Worm (Caenorhabditis elegans): ENCODE results near the gene srr-1.

DNA sequence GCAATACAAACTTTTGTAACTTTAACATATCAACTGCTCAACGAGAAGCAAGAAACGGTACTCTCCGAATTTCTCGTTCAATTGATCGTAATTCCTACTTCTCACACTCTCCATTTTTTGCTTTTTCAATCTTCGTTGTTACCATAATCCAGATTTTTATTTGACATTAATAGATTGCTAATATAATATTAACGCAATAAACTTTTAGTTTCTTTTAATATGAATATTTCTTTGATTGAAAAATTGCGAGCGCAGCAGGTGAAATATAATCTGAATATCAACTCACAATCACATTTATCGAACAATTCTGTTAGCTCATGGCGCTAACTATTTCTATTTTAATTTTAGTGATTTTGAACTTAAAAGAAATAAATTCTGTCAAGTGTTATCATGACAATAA, 38.8 kb upstream of the srr-1 start, which contains the start of gene lurp-4:
- TF ChIP-seq mec-3 (tag; optimal IDR thresholded peaks at IDR 0.05; ENCODE audit: borderline replicate concordance) (no peak), K09A11.1 (tag; optimal IDR thresholded peaks at IDR 0.05; ENCODE audit: insufficient read depth) (no peak), dmd-4 (tag; optimal IDR thresholded peaks at IDR 0.05; ENCODE audit: borderline replicate concordance) (no peak), ceh-24 (tag; optimal IDR thresholded peaks at IDR 0.05) (no peak), hlh-30 (tag; optimal IDR thresholded peaks at IDR 0.05; ENCODE audit: insufficient read depth) (no peak), F13H6.1 (tag; optimal IDR thresholded peaks at IDR 0.05) (no peak), fkh-6 (tag; optimal IDR thresholded peaks at IDR 0.05) (no peak), elt-2 (tag; optimal IDR thresholded peaks at IDR 0.05) (no peak)
